Fruit fly (Drosophila melanogaster) whole organism, embryonic: ENCODE measurements around the gene Cpsf5.

ENCODE experiments used
- Adf1 ChIP-seq: fragments of 200-800 bp; sonication (Bioruptor generic); IDR thresholded peaks from 2 replicates; pipeline ENCODE4 v1.3.6; 2022; ENCODE audit warnings: missing biosample characterization, missing genetic modification characterization
- Antp ChIP-seq: fragments of 200-800 bp; sonication (Bioruptor generic); optimal IDR thresholded peaks from 3 replicates; lab custom pipeline; 2016; ENCODE audit warnings: missing biosample characterization, missing genetic modification characterization
- Asciz ChIP-seq: fragments of 200-800 bp; sonication (Bioruptor generic); optimal IDR thresholded peaks from 2 replicates; lab custom pipeline; 2017; ENCODE audit warnings: missing biosample characterization, mild to moderate bottlenecking, missing genetic modification characterization, missing genetic modification reagents
- CG10267 ChIP-seq: fragments of 200-800 bp; sonication (Bioruptor generic); optimal IDR thresholded peaks from 2 replicates; lab custom pipeline; 2018; ENCODE audit warnings: missing biosample characterization, mild to moderate bottlenecking, missing genetic modification characterization, moderate library complexity
- CG11696 ChIP-seq: fragments of 200-800 bp; sonication (Bioruptor generic); IDR thresholded peaks from 2 replicates; pipeline ENCODE4 v1.3.6; 2022; ENCODE audit warnings: missing biosample characterization, missing genetic modification characterization
- CG12299 ChIP-seq: fragments of 200-800 bp; sonication (Bioruptor generic); optimal IDR thresholded peaks from 2 replicates; lab custom pipeline; 2018; ENCODE audit warnings: missing biosample characterization, mild to moderate bottlenecking, missing genetic modification characterization
- CG12659 ChIP-seq: fragments of 200-800 bp; sonication (Bioruptor generic); optimal IDR thresholded peaks from 3 replicates; lab custom pipeline; 2017; ENCODE audit warnings: mild to moderate bottlenecking, missing biosample characterization, missing genetic modification reagents, missing genetic modification characterization
- CG15073 ChIP-seq: fragments of 200-800 bp; sonication (Bioruptor generic); optimal IDR thresholded peaks from 2 replicates; lab custom pipeline; 2016; ENCODE audit warnings: missing biosample characterization, missing genetic modification characterization
- CG15269 ChIP-seq: fragments of 200-800 bp; sonication (Bioruptor generic); optimal IDR thresholded peaks from 2 replicates; lab custom pipeline; 2018; ENCODE audit warnings: missing biosample characterization, mild to moderate bottlenecking, missing genetic modification characterization, moderate library complexity
- CG1647 ChIP-seq: fragments of 200-800 bp; sonication (Bioruptor generic); optimal IDR thresholded peaks from 3 replicates; lab custom pipeline; 2016; ENCODE audit warnings: missing biosample characterization, missing genetic modification characterization
- CG17802 ChIP-seq: fragments of 200-800 bp; sonication (Bioruptor generic); optimal IDR thresholded peaks from 2 replicates; lab custom pipeline; 2018; ENCODE audit warnings: missing biosample characterization, mild to moderate bottlenecking, missing genetic modification characterization, moderate library complexity
- CG17912 ChIP-seq: fragments of 200-800 bp; sonication (Bioruptor generic); optimal IDR thresholded peaks from 2 replicates; lab custom pipeline; 2018; ENCODE audit warnings: missing biosample characterization, mild to moderate bottlenecking, missing genetic modification characterization
- CG18764 ChIP-seq: fragments of 200-800 bp; sonication (Bioruptor generic); optimal IDR thresholded peaks from 3 replicates; lab custom pipeline; 2016; ENCODE audit warnings: missing biosample characterization, missing genetic modification characterization
- CG2116 ChIP-seq: fragments of 200-800 bp; sonication (Bioruptor generic); optimal IDR thresholded peaks from 3 replicates; lab custom pipeline; 2018; ENCODE audit warnings: missing biosample characterization, mild to moderate bottlenecking, missing genetic modification characterization
- CG33213 ChIP-seq: fragments of 200-800 bp; sonication (Bioruptor generic); optimal IDR thresholded peaks from 3 replicates; lab custom pipeline; 2016; ENCODE audit warnings: missing biosample characterization, missing genetic modification characterization
- CG43689 ChIP-seq: fragments of 200-800 bp; sonication (Bioruptor generic); IDR thresholded peaks from 2 replicates; pipeline ENCODE4 v1.3.6; 2022; ENCODE audit warnings: missing biosample characterization, missing genetic modification characterization
- CG6175 ChIP-seq: fragments of 200-800 bp; sonication (Bioruptor generic); IDR thresholded peaks from 3 replicates; pipeline ENCODE4 v1.3.6; 2022; ENCODE audit warnings: missing biosample characterization, missing genetic modification characterization
- CG6654 ChIP-seq: fragments of 200-800 bp; sonication (Bioruptor generic); optimal IDR thresholded peaks from 2 replicates; lab custom pipeline; 2017; ENCODE audit warnings: missing biosample characterization, mild to moderate bottlenecking, missing genetic modification characterization
- CG6683 ChIP-seq: fragments of 200-800 bp; sonication (Bioruptor generic); optimal IDR thresholded peaks from 2 replicates; lab custom pipeline; 2017; ENCODE audit warnings: missing biosample characterization, mild to moderate bottlenecking, missing genetic modification characterization, missing genetic modification reagents
- CG6689 ChIP-seq: fragments of 200-800 bp; sonication (Bioruptor generic); IDR thresholded peaks from 2 replicates; pipeline ENCODE4 v1.3.6; 2022; ENCODE audit warnings: missing biosample characterization, missing genetic modification characterization
- CG7987 ChIP-seq: fragments of 200-800 bp; sonication (Bioruptor generic); optimal IDR thresholded peaks from 2 replicates; lab custom pipeline; 2018; ENCODE audit warnings: missing biosample characterization, mild to moderate bottlenecking, missing genetic modification characterization, moderate library complexity
- Camta ChIP-seq: fragments of 200-800 bp; sonication (Bioruptor generic); optimal IDR thresholded peaks from 2 replicates; lab custom pipeline; 2016; ENCODE audit warnings: missing biosample characterization, missing genetic modification characterization
- Dip3 ChIP-seq: fragments of 200-800 bp; sonication (Bioruptor generic); optimal IDR thresholded peaks from 3 replicates; lab custom pipeline; 2016; ENCODE audit warnings: missing biosample characterization, missing genetic modification characterization
- Hr39 ChIP-seq: fragments of >200 bp; optimal IDR thresholded peaks from 2 replicates; lab custom pipeline; 2017
- Lhr ChIP-seq: fragments of 200-800 bp; sonication (Bioruptor generic); optimal IDR thresholded peaks from 3 replicates; lab custom pipeline; 2017; ENCODE audit warnings: mild to moderate bottlenecking, missing biosample characterization, missing genetic modification reagents, missing genetic modification characterization
- MBD-R2 ChIP-seq: fragments of 200-800 bp; sonication (Bioruptor generic); IDR thresholded peaks from 2 replicates; pipeline ENCODE4 v1.3.6; 2022; ENCODE audit warnings: missing biosample characterization, missing genetic modification characterization
- Nf-YA ChIP-seq: fragments of 200-800 bp; sonication (Bioruptor generic); IDR thresholded peaks from 2 replicates; pipeline ENCODE4 v1.3.6; 2022; ENCODE audit warnings: missing biosample characterization, missing genetic modification characterization
- Oli ChIP-seq: fragments of 200-800 bp; sonication (Bioruptor generic); optimal IDR thresholded peaks from 2 replicates; lab custom pipeline; 2018; ENCODE audit warnings: missing biosample characterization, mild to moderate bottlenecking, missing genetic modification characterization, moderate library complexity
- Rx ChIP-seq: fragments of 200-800 bp; sonication (Bioruptor generic); IDR thresholded peaks from 2 replicates; pipeline ENCODE4 v1.3.6; 2022; ENCODE audit warnings: missing biosample characterization, missing genetic modification characterization
- Sox100B ChIP-seq: fragments of 200-800 bp; sonication (Bioruptor generic); optimal IDR thresholded peaks from 3 replicates; lab custom pipeline; 2018; ENCODE audit warnings: missing biosample characterization, mild to moderate bottlenecking, missing genetic modification characterization
- Spps ChIP-seq: fragments of 200-800 bp; sonication (Bioruptor generic); optimal IDR thresholded peaks from 2 replicates; lab custom pipeline; 2018; ENCODE audit warnings: missing biosample characterization, mild to moderate bottlenecking, missing genetic modification characterization
- Stat92E ChIP-seq, 3 experiments: fragments of >200 bp in 2 of 3; fragments of 200-800 bp in 1 of 3; sonication (Bioruptor generic) in 1 of 3; optimal IDR thresholded peaks; 2 replicates each; lab custom pipeline; 2017 to 2019; ENCODE audit warnings: missing biosample characterization in 3 of 3, missing genetic modification characterization in 3 of 3, mild to moderate bottlenecking in 1 of 3, moderate library complexity in 1 of 3
- TFAM ChIP-seq: fragments of 200-800 bp; sonication (Bioruptor generic); optimal IDR thresholded peaks from 2 replicates; lab custom pipeline; 2017; ENCODE audit warnings: missing biosample characterization, missing genetic modification characterization, inconsistent platforms
- ac ChIP-seq: fragments of 200-800 bp; sonication (Bioruptor generic); optimal IDR thresholded peaks from 3 replicates; lab custom pipeline; 2017; ENCODE audit warnings: missing biosample characterization, mild to moderate bottlenecking, missing genetic modification characterization
- croc ChIP-seq: fragments of 200-800 bp; sonication (Bioruptor generic); conservative IDR thresholded peaks from 3 replicates; pipeline ENCODE4 v1.3.6; 2022; ENCODE audit warnings: missing biosample characterization, missing genetic modification characterization
- esg ChIP-seq: fragments of 200-800 bp; sonication (Bioruptor generic); conservative IDR thresholded peaks from 2 replicates; pipeline ENCODE4 v1.3.6; 2022; ENCODE audit warnings: missing biosample characterization, missing genetic modification characterization
- exex ChIP-seq: fragments of 200-800 bp; sonication (Bioruptor generic); optimal IDR thresholded peaks from 4 replicates; lab custom pipeline; 2018; ENCODE audit warnings: missing biosample characterization, mild to moderate bottlenecking, missing genetic modification characterization, moderate library complexity
- fd3F ChIP-seq: fragments of 200-800 bp; sonication (Bioruptor generic); optimal IDR thresholded peaks from 2 replicates; lab custom pipeline; 2018; ENCODE audit warnings: missing biosample characterization, mild to moderate bottlenecking, missing genetic modification characterization, moderate library complexity
- her ChIP-seq: fragments of 200-800 bp; sonication (Bioruptor generic); optimal IDR thresholded peaks from 2 replicates; lab custom pipeline; 2016; ENCODE audit warnings: missing biosample characterization, missing genetic modification characterization
- jing ChIP-seq: fragments of 200-800 bp; sonication (Bioruptor generic); optimal IDR thresholded peaks from 2 replicates; lab custom pipeline; 2018; ENCODE audit warnings: missing biosample characterization, mild to moderate bottlenecking, missing genetic modification characterization
- luna ChIP-seq: fragments of 200-800 bp; sonication (Bioruptor generic); optimal IDR thresholded peaks from 2 replicates; lab custom pipeline; 2016; ENCODE audit warnings: missing biosample characterization, missing genetic modification characterization
- pb ChIP-seq: fragments of 200-800 bp; sonication (Bioruptor generic); optimal IDR thresholded peaks from 3 replicates; lab custom pipeline; 2016; ENCODE audit warnings: missing biosample characterization, missing genetic modification characterization
- prd ChIP-seq, 3 experiments: fragments of >200 bp in 2 of 3; fragments of 200-800 bp in 1 of 3; sonication (Bioruptor generic) in 1 of 3; optimal IDR thresholded peaks in 2 of 3; IDR thresholded peaks in 1 of 3; 2 replicates in 2 of 3; 3 replicates in 1 of 3; pipeline versions ENCODE4 v1.3.6 to Lab custom; 2017 to 2022; ENCODE audit warnings: missing biosample characterization in 1 of 3, missing genetic modification characterization in 1 of 3
- pzg ChIP-seq: fragments of 200-800 bp; sonication (Bioruptor generic); optimal IDR thresholded peaks from 3 replicates; lab custom pipeline; 2018; ENCODE audit warnings: missing biosample characterization, mild to moderate bottlenecking, missing genetic modification characterization, moderate library complexity
- repo ChIP-seq: fragments of 200-800 bp; sonication (Bioruptor generic); optimal IDR thresholded peaks from 2 replicates; lab custom pipeline; 2016; ENCODE audit warnings: missing biosample characterization, missing genetic modification characterization
- salm ChIP-seq: fragments of 200-800 bp; sonication (Bioruptor generic); optimal IDR thresholded peaks from 2 replicates; lab custom pipeline; 2018; ENCODE audit warnings: missing biosample characterization, mild to moderate bottlenecking, missing genetic modification characterization
- sens ChIP-seq: fragments of 200-800 bp; sonication (Bioruptor generic); peaks from one replicate; lab custom pipeline; 2016; ENCODE audit warnings: missing biosample characterization, missing genetic modification characterization
- slou ChIP-seq: fragments of 200-800 bp; sonication (Bioruptor generic); optimal IDR thresholded peaks from 3 replicates; lab custom pipeline; 2016; ENCODE audit warnings: missing biosample characterization, missing genetic modification characterization
- tll ChIP-seq, 2 experiments: fragments of 200-800 bp in 1 of 2; fragments of >200 bp in 1 of 2; sonication (Bioruptor generic) in 1 of 2; optimal IDR thresholded peaks; 2 replicates each; lab custom pipeline; 2017 to 2019; ENCODE audit warnings: missing biosample characterization in 2 of 2, missing genetic modification characterization in 2 of 2, mild to moderate bottlenecking in 1 of 2, moderate library complexity in 1 of 2
- trem ChIP-seq: fragments of 200-800 bp; optimal IDR thresholded peaks from 3 replicates; lab custom pipeline; 2019; ENCODE audit warnings: missing biosample characterization, mild to moderate bottlenecking, missing genetic modification characterization, moderate library complexity
- wor ChIP-seq: fragments of 200-800 bp; sonication (Bioruptor generic); IDR thresholded peaks from 2 replicates; pipeline ENCODE4 v1.3.6; 2022; ENCODE audit warnings: missing biosample characterization, missing genetic modification characterization
- zfh1 ChIP-seq: fragments of 200-800 bp; sonication (Bioruptor generic); IDR thresholded peaks from 3 replicates; pipeline ENCODE4 v1.3.6; 2022; ENCODE audit warnings: missing biosample characterization, missing genetic modification characterization

Cpsf5 gene

dm6 chr3L:9424528-9424911 lies 13.7 kb downstream of the Cpsf5 start (continued):
- no peak for TF ChIP-seq CG17802 (tag; lab: Kevin White, UChicago)
- TF ChIP-seq esg: no peak
- TF ChIP-seq CG17912 (GFP tag; lab: Kevin White, UChicago): no peak
- TF ChIP-seq Oli: peak; percentile 2
- TF ChIP-seq Asciz: peak; percentile 15
- TF ChIP-seq CG6175 (GFP tag; lab: Robert Waterston, UW): no peak
- TF ChIP-seq CG11696 (GFP tag; lab: Robert Waterston, UW): no peak
- no peak for TF ChIP-seq CG33213 (GFP tag; lab: Kevin White, UChicago)
- no peak for TF ChIP-seq CG1647
- TF ChIP-seq ac (GFP tag; lab: Kevin White, UChicago): no peak
- TF ChIP-seq wor: no peak
- TF ChIP-seq MBD-R2 (GFP tag; lab: Robert Waterston, UW): no peak
- TF ChIP-seq Hr39: no peak
- TF ChIP-seq CG6654 (GFP tag; lab: Kevin White, UChicago): no peak
- peak; percentile 70 for TF ChIP-seq CG15269 (tag; lab: Kevin White, UChicago)
- TF ChIP-seq CG12299 (tag; lab: Kevin White, UChicago): peak; percentile 56
- no peak for TF ChIP-seq croc (GFP tag; lab: Robert Waterston, UW)
- no peak for TF ChIP-seq slou (GFP tag; lab: Kevin White, UChicago)
- TF ChIP-seq repo (GFP tag; lab: Kevin White, UChicago): no peak
- no peak for TF ChIP-seq CG6689 (GFP tag; lab: Robert Waterston, UW)
- no peak for TF ChIP-seq tll (GFP tag; optimal IDR thresholded peaks at IDR 0.05; lab: Kevin White, UChicago)
- TF ChIP-seq CG2116 (GFP tag; lab: Kevin White, UChicago): peak; percentile 43
- TF ChIP-seq sens (GFP tag; lab: Kevin White, UChicago): peak; percentile 74
- no peak for TF ChIP-seq Dip3 (GFP tag; lab: Kevin White, UChicago)
- TF ChIP-seq luna (GFP tag; lab: Kevin White, UChicago): no peak
- no peak for TF ChIP-seq salm (tag; lab: Kevin White, UChicago)
- no peak for TF ChIP-seq exex (tag; lab: Kevin White, UChicago)
- no peak for TF ChIP-seq jing
- TF ChIP-seq CG10267: peak; percentile 41
- TF ChIP-seq trem (tag; lab: Kevin White, UChicago): no peak
- no peak for TF ChIP-seq Antp (GFP tag; lab: Kevin White, UChicago)
- TF ChIP-seq Rx (GFP tag; lab: Robert Waterston, UW): no peak
- TF ChIP-seq Nf-YA (GFP tag; lab: Robert Waterston, UW): no peak
- TF ChIP-seq fd3F (GFP tag; lab: Kevin White, UChicago): no peak
- TF ChIP-seq prd (optimal IDR thresholded peaks at IDR 0.05; lab: Kevin White, UChicago): no peak
- no peak for TF ChIP-seq prd (GFP tag; IDR thresholded peaks at IDR 0.05; lab: Robert Waterston, UW)
- TF ChIP-seq Stat92E (GFP tag; optimal IDR thresholded peaks at IDR 0.05; lab: Kevin White, UChicago): no peak
- TF ChIP-seq CG18764 (GFP tag; lab: Kevin White, UChicago): no peak
- no peak for TF ChIP-seq CG15073 (GFP tag; lab: Kevin White, UChicago)
- TF ChIP-seq Spps (tag; lab: Kevin White, UChicago): no peak
- TF ChIP-seq CG43689 (GFP tag; lab: Robert Waterston, UW): no peak
- peak; percentile 6 for TF ChIP-seq CG12659 (GFP tag; lab: Kevin White, UChicago)
- TF ChIP-seq Sox100B (GFP tag; lab: Kevin White, UChicago): peak; percentile 21
- no peak for TF ChIP-seq TFAM (GFP tag; lab: Kevin White, UChicago)
- TF ChIP-seq Lhr (GFP tag; lab: Kevin White, UChicago): no peak
- TF ChIP-seq Adf1 (GFP tag; lab: Robert Waterston, UW): no peak
- TF ChIP-seq CG7987: no peak
- no peak for TF ChIP-seq pb (GFP tag; lab: Kevin White, UChicago)
- TF ChIP-seq zfh1: no peak
- TF ChIP-seq CG6683 (GFP tag; lab: Kevin White, UChicago): peak; percentile 33
- no peak for TF ChIP-seq pzg (GFP tag; lab: Kevin White, UChicago)
- no peak for TF ChIP-seq her (GFP tag; lab: Kevin White, UChicago)
- TF ChIP-seq Camta (GFP tag; lab: Kevin White, UChicago): no peak
